Fruit fly (Drosophila melanogaster) whole organism, adult: ENCODE data around the gene CG32847.

Experiments
- CG11617 ChIP-seq: fragments of 200-800 bp; sonication (Bioruptor generic); optimal IDR thresholded peaks from 2 replicates; lab custom pipeline; 2017; ENCODE audit warnings: mild to moderate bottlenecking, missing biosample characterization, missing genetic modification reagents, missing genetic modification characterization
- CG12768 ChIP-seq: fragments of 200-800 bp; sonication (Bioruptor generic); optimal IDR thresholded peaks from 2 replicates; lab custom pipeline; 2017; ENCODE audit warnings: missing biosample characterization, missing genetic modification characterization, mild to moderate bottlenecking, moderate library complexity, missing genetic modification reagents
- CG14711 ChIP-seq: fragments of 200-800 bp; sonication (Bioruptor generic); optimal IDR thresholded peaks from 2 replicates; lab custom pipeline; 2018; ENCODE audit warnings: missing biosample characterization, mild to moderate bottlenecking, missing genetic modification characterization, moderate library complexity
- CG1620 ChIP-seq: fragments of 200-800 bp; sonication (Bioruptor generic); optimal IDR thresholded peaks from 2 replicates; lab custom pipeline; 2016; ENCODE audit warnings: missing biosample characterization, missing genetic modification characterization
- CG33017 ChIP-seq: fragments of 200-800 bp; sonication (Bioruptor generic); optimal IDR thresholded peaks from 2 replicates; lab custom pipeline; 2018; ENCODE audit warnings: missing biosample characterization, mild to moderate bottlenecking, missing genetic modification characterization, moderate library complexity
- CG5204 ChIP-seq: fragments of 200-800 bp; sonication (Bioruptor generic); optimal IDR thresholded peaks from 2 replicates; lab custom pipeline; 2016; ENCODE audit warnings: missing biosample characterization, missing genetic modification characterization
- CG7045 ChIP-seq: fragments of 200-800 bp; sonication (Bioruptor generic); optimal IDR thresholded peaks from 2 replicates; lab custom pipeline; 2017; ENCODE audit warnings: missing biosample characterization, mild to moderate bottlenecking, missing genetic modification characterization
- CG7101 ChIP-seq: fragments of 200-800 bp; sonication (Bioruptor generic); optimal IDR thresholded peaks from 2 replicates; lab custom pipeline; 2018; ENCODE audit warnings: missing biosample characterization, mild to moderate bottlenecking, missing genetic modification characterization, moderate library complexity
- Clk ChIP-seq: fragments of 200-800 bp; sonication (Bioruptor generic); optimal IDR thresholded peaks from 2 replicates; lab custom pipeline; 2017; ENCODE audit warnings: missing biosample characterization, missing genetic modification characterization
- Crg-1 ChIP-seq: fragments of 200-800 bp; sonication (Bioruptor generic); optimal IDR thresholded peaks from 2 replicates; lab custom pipeline; 2016; ENCODE audit warnings: missing biosample characterization, missing genetic modification characterization
- Hr96 ChIP-seq: fragments of 200-800 bp; sonication (Bioruptor generic); optimal IDR thresholded peaks from 2 replicates; lab custom pipeline; 2016; ENCODE audit warnings: missing biosample characterization, missing genetic modification characterization
- Mnt ChIP-seq: fragments of 200-800 bp; sonication (Bioruptor generic); optimal IDR thresholded peaks from 2 replicates; lab custom pipeline; 2016; ENCODE audit warnings: missing biosample characterization, mild to moderate bottlenecking, missing genetic modification characterization
- bab1 ChIP-seq: fragments of 200-800 bp; sonication (Bioruptor generic); optimal IDR thresholded peaks from 3 replicates; lab custom pipeline; 2019; ENCODE audit warnings: missing biosample characterization, mild to moderate bottlenecking, missing genetic modification characterization, moderate library complexity
- cic ChIP-seq: fragments of 200-800 bp; sonication (Bioruptor generic); optimal IDR thresholded peaks from 2 replicates; lab custom pipeline; 2017; ENCODE audit warnings: missing biosample characterization, mild to moderate bottlenecking, missing genetic modification characterization, moderate library complexity
- cnc ChIP-seq, 2 experiments: fragments of >200 bp; optimal IDR thresholded peaks; 2 replicates each; lab custom pipeline; 2017
- kay ChIP-seq: fragments of 200-800 bp; sonication (Bioruptor generic); peaks from one replicate; lab custom pipeline; 2016; ENCODE audit warnings: missing biosample characterization, missing genetic modification characterization, borderline replicate concordance
- ovo ChIP-seq: fragments of 200-800 bp; sonication (Bioruptor generic); optimal IDR thresholded peaks from 2 replicates; lab custom pipeline; 2016; ENCODE audit warnings: missing biosample characterization, missing genetic modification characterization
- pad ChIP-seq: fragments of 200-800 bp; sonication (Bioruptor generic); optimal IDR thresholded peaks from 3 replicates; lab custom pipeline; 2017; ENCODE audit warnings: missing biosample characterization, missing genetic modification characterization, mild to moderate bottlenecking, moderate library complexity, missing genetic modification reagents
- tj ChIP-seq: fragments of 200-800 bp; sonication (Bioruptor generic); optimal IDR thresholded peaks from 3 replicates; lab custom pipeline; 2017; ENCODE audit warnings: missing biosample characterization, mild to moderate bottlenecking, missing genetic modification characterization, moderate library complexity
- toe ChIP-seq: fragments of 200-800 bp; sonication (Bioruptor generic); optimal IDR thresholded peaks from 2 replicates; lab custom pipeline; 2016; ENCODE audit warnings: missing biosample characterization, missing genetic modification characterization

The CG32847 gene

DNA sequence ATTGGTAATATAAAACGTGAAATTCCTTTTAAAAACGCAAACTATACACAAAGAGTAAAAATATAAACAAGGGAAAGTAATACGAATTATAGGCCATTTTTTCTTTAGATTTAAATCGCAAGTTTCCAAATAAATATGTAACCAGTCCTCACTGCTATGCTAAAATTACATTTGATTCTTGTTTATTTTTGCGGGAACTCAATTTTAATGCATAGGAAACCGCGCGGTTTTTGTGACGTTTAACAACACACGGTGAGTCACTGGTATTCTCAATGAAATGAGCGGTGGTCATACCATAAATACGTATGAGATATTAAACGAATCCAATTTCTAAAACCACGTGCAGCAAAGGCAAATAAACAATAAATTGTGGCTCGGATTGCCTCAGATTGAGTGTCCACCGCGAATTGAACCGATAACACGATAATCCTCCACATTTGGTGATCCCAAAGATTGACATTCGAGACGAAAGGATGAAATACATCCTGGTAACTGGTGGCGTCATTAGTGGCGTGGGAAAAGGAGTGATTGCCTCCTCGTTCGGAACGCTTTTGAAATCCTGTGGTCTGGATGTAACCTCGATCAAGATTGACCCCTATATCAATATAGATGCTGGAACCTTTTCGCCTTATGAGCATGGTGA is 23.4 kb upstream of the CG32847 start, which contains the start of gene Ctps:
Gene Ctps (plus strand): TSS at position 37 of the 643 bp plus-strand sequence.
- TF ChIP-seq CG1620 (GFP tag; lab: Kevin White, UChicago) (no peak), CG14711 (no peak), CG12768 (GFP tag; lab: Kevin White, UChicago) (peak; percentile 16), kay (GFP tag; lab: Kevin White, UChicago) (peak; percentile 95), CG7045 (GFP tag; lab: Kevin White, UChicago) (no peak), Crg-1 (no peak), cnc (optimal IDR thresholded peaks at IDR 0.05; lab: Kevin White, UChicago) (no peak), CG11617 (GFP tag; lab: Kevin White, UChicago) (no peak), cic (GFP tag; lab: Kevin White, UChicago) (no peak), ovo (GFP tag; lab: Kevin White, UChicago) (no peak), Clk (GFP tag; lab: Kevin White, UChicago) (no peak), CG7101 (tag; lab: Kevin White, UChicago) (peak; percentile 34), bab1 (GFP tag; lab: Kevin White, UChicago) (peak; percentile 51), CG33017 (tag; lab: Kevin White, UChicago) (no peak), pad (no peak), CG5204 (GFP tag; lab: Kevin White, UChicago) (no peak), Mnt (peak; percentile 61), tj (no peak), Hr96 (GFP tag; lab: Kevin White, UChicago) (no peak), toe (GFP tag; lab: Kevin White, UChicago) (no peak)

DNA sequence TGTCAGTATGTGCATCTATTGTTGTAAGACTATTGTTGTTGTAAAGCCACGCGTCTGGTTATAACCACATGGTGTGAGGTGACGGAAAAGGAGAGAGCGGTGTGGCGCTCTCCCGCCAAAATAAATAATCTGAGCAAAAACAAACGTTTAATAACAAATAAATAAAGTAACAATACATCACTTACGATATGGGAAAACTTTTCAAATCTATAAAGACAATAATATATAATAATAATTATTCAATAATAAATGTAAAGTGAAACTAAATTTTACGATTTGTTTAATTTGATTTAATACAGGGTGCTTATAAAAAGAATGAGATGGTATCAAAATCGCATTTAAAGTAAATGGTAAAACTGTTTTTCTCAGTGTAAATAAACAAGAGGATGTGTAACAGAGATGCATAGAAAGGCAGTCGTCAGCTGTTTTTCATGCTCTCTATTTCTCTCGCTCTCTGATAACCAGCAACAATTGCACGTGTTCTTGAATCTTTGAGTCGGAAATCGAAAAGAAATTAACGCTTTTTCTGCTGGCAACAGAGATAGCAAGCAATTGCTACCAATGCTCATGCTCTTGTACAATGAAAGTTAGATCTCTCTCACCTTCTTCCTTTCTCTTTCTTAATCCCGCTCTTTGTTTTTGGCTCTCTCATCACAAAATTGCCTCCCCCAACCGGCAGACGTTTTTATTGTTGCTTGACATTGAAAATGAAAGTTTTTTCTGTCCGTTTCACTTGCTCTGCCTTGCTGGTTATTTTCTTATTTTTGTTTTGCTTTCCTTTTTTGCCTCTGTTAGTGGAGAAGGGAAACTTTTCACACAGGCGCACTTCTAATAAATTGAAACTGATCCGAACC is 22.5 kb upstream of the CG32847 start:
- TF ChIP-seq Clk (GFP tag; lab: Kevin White, UChicago) (peak; percentile 50), CG14711 (peak; percentile 76), CG7101 (tag; lab: Kevin White, UChicago) (peak; percentile 91), Hr96 (GFP tag; lab: Kevin White, UChicago) (no peak), Mnt (peak; percentile 57), CG33017 (tag; lab: Kevin White, UChicago) (peak; percentile 92), ovo (GFP tag; lab: Kevin White, UChicago) (peak; percentile 6), Crg-1 (peak; percentile 31), CG5204 (GFP tag; lab: Kevin White, UChicago) (no peak), CG7045 (GFP tag; lab: Kevin White, UChicago) (peak; percentile 59), CG12768 (GFP tag; lab: Kevin White, UChicago) (peak; percentile 80), CG11617 (GFP tag; lab: Kevin White, UChicago) (peak; percentile 73), kay (GFP tag; lab: Kevin White, UChicago) (peak; percentile 56), bab1 (GFP tag; lab: Kevin White, UChicago) (peak; percentile 36), pad (peak; percentile 66), toe (GFP tag; lab: Kevin White, UChicago) (no peak), cic (GFP tag; lab: Kevin White, UChicago) (no peak), tj (peak; percentile 76), CG1620 (GFP tag; lab: Kevin White, UChicago) (no peak)

DNA sequence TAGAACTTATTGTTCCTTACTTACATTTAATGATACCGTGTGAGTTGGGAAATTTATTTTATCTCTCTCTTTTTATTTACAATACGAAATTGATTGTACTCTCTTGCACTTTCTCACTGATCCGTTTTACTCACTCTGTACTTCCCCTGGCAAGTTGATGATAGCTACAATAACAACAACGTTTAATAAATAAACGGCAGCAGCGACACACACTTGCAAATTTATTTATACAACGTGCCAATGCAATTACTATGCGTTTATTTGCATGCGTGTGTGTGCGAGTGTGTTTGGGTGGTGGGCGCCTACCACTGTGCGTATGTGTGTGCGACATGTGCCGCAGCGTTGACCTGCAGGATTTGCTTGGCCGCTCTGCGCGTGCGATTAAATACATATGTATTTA is 21.8 kb upstream of the CG32847 start:
- TF ChIP-seq CG7045 (GFP tag; lab: Kevin White, UChicago), result no peak
- TF ChIP-seq CG1620 (GFP tag; lab: Kevin White, UChicago), result no peak
- TF ChIP-seq cnc (optimal IDR thresholded peaks at IDR 0.05; lab: Kevin White, UChicago), result no peak
- no peak for TF ChIP-seq CG33017 (tag; lab: Kevin White, UChicago)
- no peak for TF ChIP-seq ovo (GFP tag; lab: Kevin White, UChicago)
- TF ChIP-seq CG11617 (GFP tag; lab: Kevin White, UChicago), result no peak
- TF ChIP-seq CG7101 (tag; lab: Kevin White, UChicago), result no peak
- TF ChIP-seq Mnt, result no peak
- no peak for TF ChIP-seq Hr96 (GFP tag; lab: Kevin White, UChicago)
- no peak for TF ChIP-seq CG14711
- TF ChIP-seq cic (GFP tag; lab: Kevin White, UChicago), result no peak
- no peak for TF ChIP-seq tj
- no peak for TF ChIP-seq CG12768 (GFP tag; lab: Kevin White, UChicago)
- TF ChIP-seq kay (GFP tag; lab: Kevin White, UChicago), result no peak
- TF ChIP-seq pad, result no peak
- TF ChIP-seq bab1 (GFP tag; lab: Kevin White, UChicago), result no peak
- TF ChIP-seq toe (GFP tag; lab: Kevin White, UChicago), result no peak
- TF ChIP-seq Clk (GFP tag; lab: Kevin White, UChicago), result no peak
- no peak for TF ChIP-seq Crg-1

DNA sequence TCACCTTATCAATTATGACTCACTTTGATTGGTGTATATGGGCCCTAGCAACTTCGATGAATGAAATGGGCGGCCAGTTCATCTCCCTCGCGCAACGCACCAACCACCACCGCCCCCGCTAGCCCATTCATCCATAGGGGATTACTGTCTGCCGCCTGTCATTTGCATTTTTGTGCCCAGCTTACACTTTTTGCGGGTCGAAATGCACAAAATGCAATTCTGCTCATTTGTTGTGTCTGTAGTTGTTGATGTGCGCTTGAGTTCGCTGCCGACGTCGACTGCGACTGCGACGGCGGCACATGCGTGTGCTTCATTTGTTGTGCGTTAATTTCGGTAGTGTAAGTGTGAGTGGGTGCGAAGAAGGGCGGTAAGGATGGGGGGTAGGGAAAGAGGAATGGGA is 20.4 kb upstream of the CG32847 start:
- TF ChIP-seq Hr96 (GFP tag; lab: Kevin White, UChicago), result no peak
- TF ChIP-seq Crg-1, result no peak
- peak; percentile 93 for TF ChIP-seq tj
- no peak for TF ChIP-seq CG7101 (tag; lab: Kevin White, UChicago)
- no peak for TF ChIP-seq ovo (GFP tag; lab: Kevin White, UChicago)
- TF ChIP-seq cic (GFP tag; lab: Kevin White, UChicago), result no peak
